Worm (Caenorhabditis elegans) whole organism, late embryonic: Measurements from ENCODE around the gene pals-25.

Experiments used
- ama-1 ChIP-seq: fragments of 150-350 bp; optimal IDR thresholded peaks from 2 replicates; lab custom pipeline; 2014
- ceh-14 ChIP-seq: sonication (generic microtip); optimal IDR thresholded peaks from 2 replicates; lab custom pipeline; 2016; ENCODE audit warnings: missing genotype, missing genetic modification characterization, missing compliant biosample characterization
- dve-1 ChIP-seq: sonication (generic microtip); optimal IDR thresholded peaks from 2 replicates; lab custom pipeline; 2017; ENCODE audit warnings: antibody characterized with exemption, mild to moderate bottlenecking, missing genetic modification characterization, missing compliant biosample characterization
- fax-1 ChIP-seq: sonication (generic microtip); optimal IDR thresholded peaks from 2 replicates; lab custom pipeline; 2016; ENCODE audit warnings: missing genotype, missing genetic modification characterization, missing compliant biosample characterization
- hlh-6 ChIP-seq: sonication (generic microtip); optimal IDR thresholded peaks from 2 replicates; lab custom pipeline; 2016; ENCODE audit warnings: missing genotype, missing genetic modification characterization, missing compliant biosample characterization
- pag-3 ChIP-seq: sonication (generic microtip); optimal IDR thresholded peaks from 2 replicates; lab custom pipeline; 2016; ENCODE audit warnings: missing compliant biosample characterization, missing genetic modification characterization, borderline replicate concordance
- pat-9 ChIP-seq: fragments of 200-800 bp; sonication (Bioruptor generic); optimal IDR thresholded peaks from 2 replicates; lab custom pipeline; 2018; ENCODE audit warnings: mild to moderate bottlenecking, missing genetic modification characterization, moderate library complexity, missing compliant biosample characterization
- pha-2 ChIP-seq: sonication (generic microtip); optimal IDR thresholded peaks from 2 replicates; lab custom pipeline; 2017; ENCODE audit warnings: mild to moderate bottlenecking, missing genetic modification characterization, missing compliant biosample characterization
- pha-4 ChIP-seq: fragments of 150-350 bp; optimal IDR thresholded peaks from 2 replicates; lab custom pipeline; 2018; ENCODE audit warnings: missing biosample characterization, missing genetic modification reagents, missing genetic modification characterization
- ref-2 ChIP-seq: sonication (generic microtip); optimal IDR thresholded peaks from 2 replicates; lab custom pipeline; 2016; ENCODE audit warnings: missing genetic modification characterization, missing compliant biosample characterization
- rnt-1 ChIP-seq: sonication (generic microtip); optimal IDR thresholded peaks from 2 replicates; lab custom pipeline; 2016; ENCODE audit warnings: missing genetic modification characterization, missing compliant biosample characterization
- sox-4 ChIP-seq: sonication (generic microtip); optimal IDR thresholded peaks from 2 replicates; lab custom pipeline; 2017; ENCODE audit warnings: mild to moderate bottlenecking, missing genetic modification characterization, inconsistent platforms, missing compliant biosample characterization
- ttx-3 ChIP-seq: sonication (generic microtip); optimal IDR thresholded peaks from 2 replicates; lab custom pipeline; 2016; ENCODE audit warnings: missing genetic modification reagents, missing genetic modification characterization, missing compliant biosample characterization

DNA sequence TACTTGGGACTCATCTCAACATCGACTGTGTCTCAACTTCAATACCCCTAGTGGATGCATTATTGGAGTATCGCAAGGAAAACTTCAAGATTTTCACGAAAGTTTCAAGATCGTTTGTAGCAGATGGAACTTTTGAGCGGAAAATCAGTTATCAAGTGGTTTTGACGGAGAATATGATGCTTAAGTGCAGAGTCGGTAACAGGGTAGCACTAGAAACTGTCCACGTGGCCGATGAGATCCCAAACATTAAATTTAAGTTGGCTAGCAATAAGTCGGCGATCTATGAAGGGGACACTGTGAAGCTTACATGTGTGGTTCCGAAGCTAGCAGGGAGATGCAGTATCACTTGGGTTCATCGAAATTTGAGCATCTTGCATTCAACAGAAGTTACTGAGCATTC lies 24.9 kb downstream of the pals-25 start:
- TF ChIP-seq ttx-3: no peak
- no peak for TF ChIP-seq pag-3 (tag; lab: Kevin White, UChicago)
- no peak for TF ChIP-seq pha-2 (tag; lab: Kevin White, UChicago)
- TF ChIP-seq fax-1: no peak
- no peak for TF ChIP-seq ceh-14 (tag; lab: Kevin White, UChicago)
- no peak for TF ChIP-seq pha-4 (tag; lab: Kevin White, UChicago)
- no peak for TF ChIP-seq ama-1 (lab: Kevin White, UChicago)
- TF ChIP-seq sox-4: no peak
- no peak for TF ChIP-seq pat-9 (tag; lab: Kevin White, UChicago)
- no peak for TF ChIP-seq rnt-1 (tag; lab: Kevin White, UChicago)
- no peak for TF ChIP-seq hlh-6 (tag; lab: Kevin White, UChicago)
- no peak for TF ChIP-seq dve-1 (tag; lab: Kevin White, UChicago)
- no peak for TF ChIP-seq ref-2 (tag; lab: Kevin White, UChicago)
